Worm (Caenorhabditis elegans) whole organism, early embryonic: ENCODE results near the gene ncx-8.

ENCODE experiments used
- B0310.2 ChIP-seq: sonication (generic microtip); optimal IDR thresholded peaks from 2 replicates; lab custom pipeline; 2016; ENCODE audit warnings: mild to moderate bottlenecking, missing genetic modification characterization, missing compliant biosample characterization
- ceh-13 ChIP-seq: fragments of 200-800 bp; sonication (Bioruptor generic); optimal IDR thresholded peaks from 2 replicates; lab custom pipeline; 2018; ENCODE audit warnings: mild to moderate bottlenecking, missing genetic modification characterization, missing compliant biosample characterization
- ceh-36 ChIP-seq: sonication (generic microtip); optimal IDR thresholded peaks from 2 replicates; lab custom pipeline; 2016; ENCODE audit warnings: missing genetic modification characterization, inconsistent platforms, missing compliant biosample characterization
- pes-1 ChIP-seq: fragments of 200-800 bp; sonication (Bioruptor generic); IDR thresholded peaks from 2 replicates; pipeline ENCODE4 v1.3.6; 2022; ENCODE audit warnings: missing genetic modification reagents, missing genetic modification characterization, missing compliant biosample characterization
- tbx-37 ChIP-seq: fragments of 200-800 bp; sonication (Bioruptor generic); conservative IDR thresholded peaks from 2 replicates; pipeline ENCODE4 v1.3.6; 2022; ENCODE audit warnings: missing genetic modification reagents, missing genetic modification characterization, missing compliant biosample characterization
- tra-4 ChIP-seq: sonication (generic microtip); optimal IDR thresholded peaks from 2 replicates; lab custom pipeline; 2017; ENCODE audit warnings: missing genetic modification characterization, missing compliant biosample characterization

- TF ChIP-seq ceh-13 (GFP tag; lab: Kevin White, UChicago): no peak
- no peak for TF ChIP-seq pes-1 (GFP tag; lab: Robert Waterston, UW)
- TF ChIP-seq B0310.2: no peak
- TF ChIP-seq ceh-36 (tag; lab: Kevin White, UChicago): no peak
- no peak for TF ChIP-seq tra-4 (tag; lab: Kevin White, UChicago)
- TF ChIP-seq tbx-37: no peak
These were observed 24.0 kb downstream of the ncx-8 start, which contains the start of gene tam-1 for ce11 chrV:4962968-4963367.
